Worm (Caenorhabditis elegans) whole organism, L4 larva: ENCODE results near the gene cyp-13B1.

Experiments used
- D1046.2 ChIP-seq: fragments of 200-800 bp; sonication (Bioruptor generic); IDR thresholded peaks from 2 replicates; pipeline ENCODE4 v1.3.6; 2022; ENCODE audit warnings: missing genetic modification characterization, missing compliant biosample characterization
- F26F4.8 ChIP-seq: fragments of 200-800 bp; sonication (Bioruptor generic); conservative IDR thresholded peaks from 2 replicates; pipeline ENCODE4 v1.3.6; 2022; ENCODE audit warnings: missing genetic modification characterization, missing compliant biosample characterization
- F37D6.2 ChIP-seq: sonication (generic microtip); optimal IDR thresholded peaks from 2 replicates; lab custom pipeline; 2016; ENCODE audit warnings: mild to moderate bottlenecking, missing genetic modification characterization, missing compliant biosample characterization
- R02D3.7 ChIP-seq: fragments of 150-350 bp; sonication (generic microtip); optimal IDR thresholded peaks from 3 replicates; lab custom pipeline; 2014; ENCODE audit warnings: missing biosample characterization, missing genetic modification characterization
- T20F7.1 ChIP-seq: fragments of 200-800 bp; sonication (Bioruptor generic); optimal IDR thresholded peaks from 2 replicates; lab custom pipeline; 2018; ENCODE audit warnings: mild to moderate bottlenecking, missing genetic modification characterization, missing compliant biosample characterization
- Y105C5A.15 ChIP-seq: fragments of 200-800 bp; sonication (Bioruptor generic); IDR thresholded peaks from 2 replicates; pipeline ENCODE4 v1.3.6; 2022; ENCODE audit warnings: missing genetic modification characterization, missing compliant biosample characterization
- Y48G9A.11 ChIP-seq: fragments of 200-800 bp; sonication (Bioruptor generic); IDR thresholded peaks from 2 replicates; pipeline ENCODE4 v1.3.6; 2022; ENCODE audit warnings: missing genetic modification reagents, missing genetic modification characterization, missing compliant biosample characterization
- Y75B8A.6 ChIP-seq: fragments of 200-800 bp; sonication (Bioruptor generic); IDR thresholded peaks from 2 replicates; pipeline ENCODE4 v1.3.6; 2022; ENCODE audit warnings: missing genetic modification reagents, missing genetic modification characterization, missing compliant biosample characterization
- ZK546.5 ChIP-seq, 2 experiments: sonication (generic microtip); optimal IDR thresholded peaks; 2 replicates each; lab custom pipeline; 2017; ENCODE audit warnings: missing biosample characterization in 2 of 2, missing genetic modification characterization in 2 of 2
- ceh-44 ChIP-seq: fragments of 200-800 bp; sonication (Bioruptor generic); IDR thresholded peaks from 2 replicates; pipeline ENCODE4 v1.3.6; 2022; ENCODE audit warnings: missing genetic modification reagents, missing genetic modification characterization, missing compliant biosample characterization
- ceh-62 ChIP-seq: sonication (generic microtip); optimal IDR thresholded peaks from 2 replicates; lab custom pipeline; 2017; ENCODE audit warnings: missing biosample characterization, missing genetic modification characterization
- ceh-82 ChIP-seq: sonication (generic microtip); optimal IDR thresholded peaks from 2 replicates; lab custom pipeline; 2017; ENCODE audit warnings: missing biosample characterization, missing genetic modification characterization
- ces-1 ChIP-seq: fragments of 150-350 bp; sonication (generic microtip); optimal IDR thresholded peaks from 4 replicates; lab custom pipeline; 2014; ENCODE audit warnings: missing biosample characterization, missing genetic modification reagents, missing genetic modification characterization
- cey-2 ChIP-seq: sonication (generic microtip); optimal IDR thresholded peaks from 3 replicates; lab custom pipeline; 2017; ENCODE audit warnings: missing genetic modification characterization, mild to moderate bottlenecking, missing compliant biosample characterization, antibody characterized with exemption, borderline replicate concordance; ENCODE audit not compliant: insufficient read depth
- daf-12 ChIP-seq: fragments of 150-350 bp; optimal IDR thresholded peaks from 2 replicates; lab custom pipeline; 2014; ENCODE audit warnings: missing biosample characterization, missing genetic modification reagents, missing genetic modification characterization
- daf-16 ChIP-seq, 3 experiments: sonication (generic microtip); optimal IDR thresholded peaks; 2 replicates each; lab custom pipeline; 2016 to 2017; ENCODE audit warnings: missing genetic modification characterization in 3 of 3, missing genetic modification reagents in 3 of 3, mild to moderate bottlenecking in 2 of 3, missing compliant biosample characterization in 2 of 3, missing biosample characterization in 1 of 3, moderate library complexity in 1 of 3
- daf-19 ChIP-seq: fragments of 200-800 bp; sonication (Bioruptor generic); conservative IDR thresholded peaks from 2 replicates; pipeline ENCODE4 v1.3.6; 2022; ENCODE audit warnings: missing genetic modification characterization, missing compliant biosample characterization
- dmd-6 ChIP-seq: fragments of 200-800 bp; sonication (Bioruptor generic); IDR thresholded peaks from 2 replicates; pipeline ENCODE4 v1.3.6; 2022; ENCODE audit warnings: missing genetic modification reagents, missing genetic modification characterization, missing compliant biosample characterization
- dmd-8 ChIP-seq: fragments of 200-800 bp; sonication (Bioruptor generic); IDR thresholded peaks from 2 replicates; pipeline ENCODE4 v1.3.6; 2022; ENCODE audit warnings: missing genetic modification characterization, missing compliant biosample characterization
- dve-1 ChIP-seq: sonication (generic microtip); optimal IDR thresholded peaks from 2 replicates; lab custom pipeline; 2017; ENCODE audit warnings: antibody characterized with exemption, mild to moderate bottlenecking, missing genetic modification characterization, missing compliant biosample characterization; ENCODE audit not compliant: insufficient read depth
- hif-1 ChIP-seq, 2 experiments: sonication (generic microtip); optimal IDR thresholded peaks; 2 replicates each; lab custom pipeline; 2016 to 2017; ENCODE audit warnings: missing compliant biosample characterization in 2 of 2, missing genetic modification characterization in 2 of 2, missing genetic modification reagents in 2 of 2, missing genotype in 2 of 2, mild to moderate bottlenecking in 1 of 2
- hlh-30 ChIP-seq: sonication (generic microtip); optimal IDR thresholded peaks from 2 replicates; lab custom pipeline; 2017; ENCODE audit warnings: antibody characterized with exemption, mild to moderate bottlenecking, missing genetic modification characterization, missing compliant biosample characterization; ENCODE audit not compliant: insufficient read depth
- jun-1 ChIP-seq: fragments of 150-350 bp; optimal IDR thresholded peaks from 2 replicates; lab custom pipeline; 2014; ENCODE audit warnings: missing biosample characterization, missing genetic modification reagents, missing genetic modification characterization
- lin-1 ChIP-seq: fragments of 200-800 bp; sonication (Bioruptor generic); IDR thresholded peaks from 2 replicates; pipeline ENCODE4 v1.3.6; 2022; ENCODE audit warnings: missing genetic modification reagents, missing genetic modification characterization, missing compliant biosample characterization
- lin-13 ChIP-seq: fragments of 150-350 bp; optimal IDR thresholded peaks from 2 replicates; lab custom pipeline; 2014; ENCODE audit warnings: missing biosample characterization, missing genetic modification reagents, missing genetic modification characterization
- lin-15B ChIP-seq: fragments of 150-350 bp; sonication (generic microtip); optimal IDR thresholded peaks from 3 replicates; lab custom pipeline; 2014; ENCODE audit warnings: missing biosample characterization, missing genetic modification characterization
- lin-29 ChIP-seq: fragments of 200-800 bp; sonication (Bioruptor generic); IDR thresholded peaks from 2 replicates; pipeline ENCODE4 v1.3.6; 2022; ENCODE audit warnings: missing genetic modification reagents, missing genetic modification characterization, missing compliant biosample characterization
- mdl-1 ChIP-seq, 2 experiments: fragments of 150-350 bp in 1 of 2; sonication (generic microtip) in 1 of 2; optimal IDR thresholded peaks; 2 replicates each; lab custom pipeline; 2014 to 2017; ENCODE audit warnings: missing biosample characterization in 2 of 2, missing genetic modification characterization in 2 of 2
- mxl-2 ChIP-seq: fragments of 200-800 bp; sonication (Bioruptor generic); conservative IDR thresholded peaks from 2 replicates; pipeline ENCODE4 v1.3.6; 2022; ENCODE audit warnings: missing genetic modification reagents, missing genetic modification characterization, missing compliant biosample characterization
- mxl-3 ChIP-seq: fragments of 200-800 bp; sonication (Bioruptor generic); optimal IDR thresholded peaks from 2 replicates; lab custom pipeline; 2018; ENCODE audit warnings: mild to moderate bottlenecking, missing genetic modification characterization, missing compliant biosample characterization
- nhr-102 ChIP-seq: sonication (generic microtip); optimal IDR thresholded peaks from 2 replicates; lab custom pipeline; 2016; ENCODE audit warnings: mild to moderate bottlenecking, missing genetic modification characterization, moderate library complexity, missing compliant biosample characterization
- nhr-111 ChIP-seq: fragments of 200-800 bp; sonication (Bioruptor generic); optimal IDR thresholded peaks from 2 replicates; lab custom pipeline; 2018; ENCODE audit warnings: mild to moderate bottlenecking, missing genetic modification characterization, missing compliant biosample characterization
- nhr-237 ChIP-seq: sonication (generic microtip); optimal IDR thresholded peaks from 2 replicates; lab custom pipeline; 2017; ENCODE audit warnings: missing biosample characterization, missing genetic modification characterization
- nhr-28 ChIP-seq: fragments of 150-350 bp; optimal IDR thresholded peaks from 2 replicates; lab custom pipeline; 2014; ENCODE audit warnings: missing biosample characterization, missing genetic modification characterization
- nhr-41 ChIP-seq: fragments of 200-800 bp; sonication (Bioruptor generic); IDR thresholded peaks from 2 replicates; pipeline ENCODE4 v1.3.6; 2022; ENCODE audit warnings: missing genetic modification reagents, missing genetic modification characterization, missing compliant biosample characterization
- nhr-48 ChIP-seq: sonication (generic microtip); optimal IDR thresholded peaks from 2 replicates; lab custom pipeline; 2016; ENCODE audit warnings: mild to moderate bottlenecking, missing genetic modification characterization, missing compliant biosample characterization
- nhr-77 ChIP-seq: fragments of 150-350 bp; optimal IDR thresholded peaks from 2 replicates; lab custom pipeline; 2014; ENCODE audit warnings: missing biosample characterization, missing genetic modification characterization
- php-3 ChIP-seq: fragments of 200-800 bp; sonication (Bioruptor generic); IDR thresholded peaks from 2 replicates; pipeline ENCODE4 v1.3.6; 2022; ENCODE audit warnings: missing genetic modification reagents, missing genetic modification characterization, missing compliant biosample characterization
- pqm-1 ChIP-seq: sonication (generic microtip); optimal IDR thresholded peaks from 2 replicates; lab custom pipeline; 2017; ENCODE audit warnings: missing biosample characterization, missing genetic modification characterization
- rbr-2 ChIP-seq: sonication (generic microtip); optimal IDR thresholded peaks from 2 replicates; lab custom pipeline; 2016; ENCODE audit warnings: missing genotype, missing genetic modification characterization, missing compliant biosample characterization
- set-16 ChIP-seq: fragments of 200-800 bp; sonication (Bioruptor generic); IDR thresholded peaks from 2 replicates; pipeline ENCODE4 v1.3.6; 2022; ENCODE audit warnings: missing genetic modification reagents, missing genetic modification characterization, missing compliant biosample characterization
- tag-97 ChIP-seq: fragments of 200-800 bp; sonication (Bioruptor generic); IDR thresholded peaks from 2 replicates; pipeline ENCODE4 v1.3.6; 2022; ENCODE audit warnings: missing genetic modification characterization, missing compliant biosample characterization
- tra-1 ChIP-seq: fragments of 200-800 bp; sonication (Bioruptor generic); IDR thresholded peaks from 2 replicates; pipeline ENCODE4 v1.3.6; 2022; ENCODE audit warnings: missing genetic modification reagents, missing genetic modification characterization, missing compliant biosample characterization
- vab-7 ChIP-seq: fragments of 200-800 bp; sonication (Bioruptor generic); IDR thresholded peaks from 2 replicates; pipeline ENCODE4 v1.3.6; 2022; ENCODE audit warnings: missing genetic modification reagents, missing genetic modification characterization, missing compliant biosample characterization
- zfp-3 ChIP-seq: fragments of 200-800 bp; sonication (Bioruptor generic); conservative IDR thresholded peaks from 2 replicates; pipeline ENCODE4 v1.3.6; 2022; ENCODE audit warnings: missing genetic modification reagents, missing genetic modification characterization, missing compliant biosample characterization
- ztf-11 ChIP-seq: fragments of 150-350 bp; optimal IDR thresholded peaks from 2 replicates; lab custom pipeline; 2014; ENCODE audit warnings: missing biosample characterization, missing genetic modification characterization

The cyp-13B1 gene

ce11 chrX:13360632-13361031 lies 48.8 kb downstream of the cyp-13B1 start (continued):
- no peak for TF ChIP-seq lin-13 (GFP tag; lab: Kevin White, UChicago)
- no peak for TF ChIP-seq Y105C5A.15 (GFP tag; lab: Robert Waterston, UW)
- no peak for TF ChIP-seq lin-15B
- no peak for TF ChIP-seq lin-29 (GFP tag; lab: Robert Waterston, UW)
- TF ChIP-seq php-3 (GFP tag; lab: Robert Waterston, UW), result peak; percentile 65
- no peak for TF ChIP-seq zfp-3
- TF ChIP-seq mdl-1 (tag; optimal IDR thresholded peaks at IDR 0.05; lab: Kevin White, UChicago), result peak in 1 of 2 experiments; percentile 40
- TF ChIP-seq lin-1 (GFP tag; lab: Robert Waterston, UW), result no peak
- peak in 1 of 2 experiments; percentile 60 for TF ChIP-seq hif-1 (tag; optimal IDR thresholded peaks at IDR 0.05; lab: Kevin White, UChicago)
- TF ChIP-seq hlh-30, result peak; percentile 61
- no peak for TF ChIP-seq cey-2 (tag; lab: Kevin White, UChicago)
- peak; percentile 11 for TF ChIP-seq nhr-77 (tag; lab: Kevin White, UChicago)
- TF ChIP-seq daf-12 (tag; lab: Kevin White, UChicago), result no peak
- no peak for TF ChIP-seq daf-19 (GFP tag; lab: Robert Waterston, UW)
- no peak for TF ChIP-seq ceh-44 (GFP tag; lab: Robert Waterston, UW)
- no peak for TF ChIP-seq rbr-2 (tag; lab: Kevin White, UChicago)
- TF ChIP-seq ztf-11 (tag; lab: Kevin White, UChicago), result no peak
- no peak for TF ChIP-seq vab-7 (GFP tag; lab: Robert Waterston, UW)
- TF ChIP-seq Y48G9A.11 (GFP tag; lab: Robert Waterston, UW), result no peak
- TF ChIP-seq daf-16 (GFP tag; optimal IDR thresholded peaks at IDR 0.05; lab: Kevin White, UChicago), result no peak
- TF ChIP-seq daf-16 (tag; optimal IDR thresholded peaks at IDR 0.05; lab: Kevin White, UChicago), result peak; percentile 65
- TF ChIP-seq dmd-8 (GFP tag; lab: Robert Waterston, UW), result no peak
- TF ChIP-seq nhr-48, result peak; percentile 85
- no peak for TF ChIP-seq nhr-111 (GFP tag; lab: Kevin White, UChicago)
- TF ChIP-seq nhr-102 (tag; lab: Kevin White, UChicago), result peak; percentile 46
- TF ChIP-seq ceh-82 (tag; lab: Kevin White, UChicago), result no peak
- no peak for TF ChIP-seq set-16 (GFP tag; lab: Robert Waterston, UW)
- no peak for TF ChIP-seq ces-1 (GFP tag; lab: Kevin White, UChicago)
- peak; percentile 38; the same call in 1 of the 2 replicates for TF ChIP-seq tra-1
- TF ChIP-seq T20F7.1, result peak; percentile 47
- TF ChIP-seq nhr-41 (GFP tag; lab: Robert Waterston, UW), result no peak
- TF ChIP-seq Y75B8A.6, result no peak
- TF ChIP-seq ceh-62 (tag; lab: Kevin White, UChicago), result no peak
- TF ChIP-seq jun-1 (tag; lab: Kevin White, UChicago), result no peak
- TF ChIP-seq F37D6.2 (tag; lab: Kevin White, UChicago), result no peak
- TF ChIP-seq tag-97, result no peak
- peak; percentile 97 for TF ChIP-seq dmd-6 (GFP tag; lab: Robert Waterston, UW)
- no peak for TF ChIP-seq ZK546.5 (tag; optimal IDR thresholded peaks at IDR 0.05; lab: Kevin White, UChicago)
- TF ChIP-seq R02D3.7, result no peak
- no peak for TF ChIP-seq D1046.2 (GFP tag; lab: Robert Waterston, UW)
- TF ChIP-seq nhr-237, result no peak
- 0 out of 2 replicates have a peak, but pooled peaks have one; percentile 10 for TF ChIP-seq mxl-2 (GFP tag; lab: Robert Waterston, UW)
- peak; percentile 80 for TF ChIP-seq mxl-3 (GFP tag; lab: Kevin White, UChicago)
- TF ChIP-seq dve-1 (tag; lab: Kevin White, UChicago), result peak; percentile 88
- no peak for TF ChIP-seq F26F4.8 (GFP tag; lab: Robert Waterston, UW)
- peak; percentile 57 for TF ChIP-seq nhr-28 (tag; lab: Kevin White, UChicago)
- TF ChIP-seq pqm-1, result peak; percentile 55
- TF ChIP-seq, all 104 proteins: peak for 21
